Fruit fly (Drosophila melanogaster): ENCODE results near the gene CG13311.

The CG13311 gene

dm6 chr3L:8777313-8777924 is 24.5 kb downstream of the CG13311 start (continued):
- TF ChIP-seq spab (GFP tag; optimal IDR thresholded peaks at IDR 0.05) (no peak), CG8319 (GFP tag; optimal IDR thresholded peaks at IDR 0.05) (no peak), ss (GFP tag; optimal IDR thresholded peaks at IDR 0.05) (no peak), topi (GFP tag; optimal IDR thresholded peaks at IDR 0.05) (no peak), CG16779 (tag; optimal IDR thresholded peaks at IDR 0.05) (no peak), Hr39 (GFP tag; optimal IDR thresholded peaks at IDR 0.05) (peak; percentile 17), Hr4 (GFP tag; optimal IDR thresholded peaks at IDR 0.05) (no peak), Hr38 (GFP tag; optimal IDR thresholded peaks at IDR 0.05) (no peak)

dm6 chr3L:8774974-8775731 is 26.8 kb downstream of the CG13311 start:
- no peak for TF ChIP-seq CG10631 (GFP tag; optimal IDR thresholded peaks at IDR 0.05)
- peak; percentile 70 for TF ChIP-seq CG9139 (GFP tag; optimal IDR thresholded peaks at IDR 0.05)
- TF ChIP-seq CG1621 (tag; optimal IDR thresholded peaks at IDR 0.05) = peak; percentile 37
- peak; percentile 99 for TF ChIP-seq Blimp-1 (GFP tag; optimal IDR thresholded peaks at IDR 0.05)
- no peak for TF ChIP-seq dsx (GFP tag; optimal IDR thresholded peaks at IDR 0.05; ENCODE audit: poor library complexity, severe bottlenecking)
- peak; percentile 73 for TF ChIP-seq Eip78C (GFP tag)
- TF ChIP-seq vri (GFP tag; optimal IDR thresholded peaks at IDR 0.05) = peak; percentile 38
- TF ChIP-seq svp (GFP tag) = peak; percentile 14
- no peak for TF ChIP-seq fd85E (GFP tag; optimal IDR thresholded peaks at IDR 0.05)
- no peak for TF ChIP-seq Hr4 (GFP tag; optimal IDR thresholded peaks at IDR 0.05)
- TF ChIP-seq CG10669 (GFP tag; optimal IDR thresholded peaks at IDR 0.05) = peak; percentile 11
- TF ChIP-seq fkh (GFP tag; optimal IDR thresholded peaks at IDR 0.05) = no peak
- no peak for TF ChIP-seq Sox15 (GFP tag; optimal IDR thresholded peaks at IDR 0.05)
- peak; percentile 81 for TF ChIP-seq CG6854 (GFP tag; optimal IDR thresholded peaks at IDR 0.05)
- peak; percentile 32 for TF ChIP-seq Sox14 (GFP tag; optimal IDR thresholded peaks at IDR 0.05)
- peak; percentile 52 to 73 for TF ChIP-seq ss (GFP tag; optimal IDR thresholded peaks at IDR 0.05)
- peak; percentile 15 for TF ChIP-seq CG8632 (GFP tag; optimal IDR thresholded peaks at IDR 0.05)
- TF ChIP-seq CG6808 (GFP tag; optimal IDR thresholded peaks at IDR 0.05) = peak; percentile 60
- TF ChIP-seq Met (GFP tag; optimal IDR thresholded peaks at IDR 0.05) = peak; percentile 27
- TF ChIP-seq esn (GFP tag; optimal IDR thresholded peaks at IDR 0.05) = no peak

dm6 chr3L:8773713-8774112 is 28.3 kb downstream of the CG13311 start:
- TF ChIP-seq vri (GFP tag; optimal IDR thresholded peaks at IDR 0.05) = peak; percentile 51
- no peak for TF ChIP-seq ss (GFP tag; optimal IDR thresholded peaks at IDR 0.05)

dm6 chr3L:8772998-8773684 is 28.8 kb downstream of the CG13311 start:
- TF ChIP-seq achi (GFP tag; optimal IDR thresholded peaks at IDR 0.05) (peak; percentile 66), CG8632 (GFP tag; optimal IDR thresholded peaks at IDR 0.05) (peak; percentile 70), CG11294 (GFP tag; IDR thresholded peaks at IDR 0.05) (peak; percentile 46; the same call in 1 of the 2 replicates), CG8119 (GFP tag; IDR thresholded peaks at IDR 0.05) (peak; percentile 88), Eip75B (GFP tag; optimal IDR thresholded peaks at IDR 0.05) (peak; percentile 32), Hr4 (GFP tag; optimal IDR thresholded peaks at IDR 0.05) (peak; percentile 71), Sox14 (GFP tag; optimal IDR thresholded peaks at IDR 0.05) (peak; percentile 31), CG32006 (GFP tag; optimal IDR thresholded peaks at IDR 0.05) (peak; percentile 76), OdsH (GFP tag; optimal IDR thresholded peaks at IDR 0.05) (peak; percentile 78), acj6 (GFP tag; optimal IDR thresholded peaks at IDR 0.05) (peak; percentile 60), Ets21C (GFP tag; optimal IDR thresholded peaks at IDR 0.05) (no peak), Blimp-1 (GFP tag; optimal IDR thresholded peaks at IDR 0.05) (no peak), Eip78C (GFP tag) (peak; percentile 94), Lpt (GFP tag; optimal IDR thresholded peaks at IDR 0.05) (peak; percentile 60), Ets96B (tag; optimal IDR thresholded peaks at IDR 0.05) (peak; percentile 64), CG3032 (tag; optimal IDR thresholded peaks at IDR 0.05) (peak; percentile 58), salr (GFP tag; optimal IDR thresholded peaks at IDR 0.05) (peak in 1 of 2 experiments; percentile 24), dac (GFP tag; optimal IDR thresholded peaks at IDR 0.05) (peak; percentile 1), topi (GFP tag; optimal IDR thresholded peaks at IDR 0.05) (peak; percentile 10), net (GFP tag; optimal IDR thresholded peaks at IDR 0.05) (peak; percentile 70), CG6854 (GFP tag; optimal IDR thresholded peaks at IDR 0.05) (no peak), CG10631 (GFP tag; optimal IDR thresholded peaks at IDR 0.05) (peak; percentile 35), pdm3 (GFP tag; optimal IDR thresholded peaks at IDR 0.05) (peak; percentile 72), CG11902 (GFP tag; optimal IDR thresholded peaks at IDR 0.05) (peak; percentile 9)
